Worm (Caenorhabditis elegans) whole organism, L4 larva: Measurements from ENCODE around the gene T25C12.3.
A peak's percentile ranks its signal among the peaks of the same experiment; 100 is the strongest.

Experiments used
- F26F4.8 ChIP-seq: fragments of 200-800 bp; sonication (Bioruptor generic); conservative IDR thresholded peaks from 2 replicates; pipeline ENCODE4 v1.3.6; 2022; ENCODE audit warnings: missing genetic modification characterization, missing compliant biosample characterization
- F37D6.2 ChIP-seq: sonication (generic microtip); optimal IDR thresholded peaks from 2 replicates; lab custom pipeline; 2016; ENCODE audit warnings: mild to moderate bottlenecking, missing genetic modification characterization, missing compliant biosample characterization
- F44E2.7 ChIP-seq: fragments of 200-800 bp; sonication (Bioruptor generic); IDR thresholded peaks from 2 replicates; pipeline ENCODE4 v2.1.2; 2022; ENCODE audit warnings: missing genetic modification characterization, missing compliant biosample characterization
- ZK546.5 ChIP-seq, 2 experiments: sonication (generic microtip); optimal IDR thresholded peaks; 2 replicates each; lab custom pipeline; 2017; ENCODE audit warnings: missing biosample characterization in 2 of 2, missing genetic modification characterization in 2 of 2
- aha-1 ChIP-seq: fragments of 150-350 bp; peaks from one replicate; lab custom pipeline; 2014; ENCODE audit warnings: missing biosample characterization, missing genetic modification characterization
- ama-1 ChIP-seq: fragments of 150-350 bp; optimal IDR thresholded peaks from 2 replicates; lab custom pipeline; 2014; ENCODE audit warnings: inconsistent platforms, mixed read lengths
- ceh-28 ChIP-seq: fragments of 150-350 bp; optimal IDR thresholded peaks from 2 replicates; lab custom pipeline; 2014; ENCODE audit warnings: missing biosample characterization, missing genetic modification reagents, missing genetic modification characterization
- cey-2 ChIP-seq: sonication (generic microtip); optimal IDR thresholded peaks from 3 replicates; lab custom pipeline; 2017; ENCODE audit warnings: missing genetic modification characterization, mild to moderate bottlenecking, missing compliant biosample characterization, antibody characterized with exemption, borderline replicate concordance; ENCODE audit not compliant: insufficient read depth
- daf-16 ChIP-seq, 3 experiments: sonication (generic microtip); optimal IDR thresholded peaks; 2 replicates each; lab custom pipeline; 2016 to 2017; ENCODE audit warnings: missing genetic modification characterization in 3 of 3, missing genetic modification reagents in 3 of 3, mild to moderate bottlenecking in 2 of 3, missing compliant biosample characterization in 2 of 3, missing biosample characterization in 1 of 3, moderate library complexity in 1 of 3
- egl-43 ChIP-seq: fragments of 200-800 bp; sonication (Bioruptor generic); IDR thresholded peaks from 2 replicates; pipeline ENCODE4 v1.3.6; 2022; ENCODE audit warnings: missing genetic modification reagents, missing genetic modification characterization, missing compliant biosample characterization
- fkh-10 ChIP-seq: fragments of 150-350 bp; optimal IDR thresholded peaks from 2 replicates; lab custom pipeline; 2014; ENCODE audit warnings: missing biosample characterization, missing genetic modification reagents, missing genetic modification characterization
- jun-1 ChIP-seq: fragments of 150-350 bp; optimal IDR thresholded peaks from 2 replicates; lab custom pipeline; 2014; ENCODE audit warnings: missing biosample characterization, missing genetic modification reagents, missing genetic modification characterization
- lim-7 ChIP-seq: fragments of 200-800 bp; sonication (Bioruptor generic); IDR thresholded peaks from 2 replicates; pipeline ENCODE4 v1.3.6; 2022; ENCODE audit warnings: missing genetic modification characterization, missing compliant biosample characterization
- lin-15B ChIP-seq: fragments of 150-350 bp; sonication (generic microtip); optimal IDR thresholded peaks from 3 replicates; lab custom pipeline; 2014; ENCODE audit warnings: missing biosample characterization, missing genetic modification characterization
- mdt-29 ChIP-seq: fragments of 200-800 bp; sonication (Bioruptor generic); IDR thresholded peaks from 2 replicates; pipeline ENCODE4 v1.3.6; 2022; ENCODE audit warnings: missing genetic modification reagents, missing genetic modification characterization, missing compliant biosample characterization
- mxl-2 ChIP-seq: fragments of 200-800 bp; sonication (Bioruptor generic); conservative IDR thresholded peaks from 2 replicates; pipeline ENCODE4 v1.3.6; 2022; ENCODE audit warnings: missing genetic modification reagents, missing genetic modification characterization, missing compliant biosample characterization
- spr-1 ChIP-seq: sonication (generic microtip); optimal IDR thresholded peaks from 2 replicates; lab custom pipeline; 2016; ENCODE audit warnings: mild to moderate bottlenecking, missing genetic modification characterization, missing compliant biosample characterization
- zfp-2 ChIP-seq: sonication (generic microtip); optimal IDR thresholded peaks from 2 replicates; lab custom pipeline; 2016; ENCODE audit warnings: mild to moderate bottlenecking, missing genetic modification characterization, missing compliant biosample characterization
- zip-2 ChIP-seq: fragments of 150-350 bp; optimal IDR thresholded peaks from 2 replicates; lab custom pipeline; 2014; ENCODE audit warnings: missing biosample characterization, missing genetic modification characterization
- ztf-7 ChIP-seq: fragments of 150-350 bp; optimal IDR thresholded peaks from 2 replicates; lab custom pipeline; 2014; ENCODE audit warnings: missing biosample characterization, missing genetic modification characterization

The T25C12.3 gene

ce11 chrX:11446535-11446934, 53.3 kb downstream of the T25C12.3 start, which contains the start of gene igeg-2:
igeg-2 (minus strand) TSS chrX:11446635.
- TF ChIP-seq ama-1 (lab: Kevin White, UChicago) (no peak), F37D6.2 (tag; lab: Kevin White, UChicago) (no peak), jun-1 (no peak), spr-1 (no peak), fkh-10 (no peak), F26F4.8 (no peak), ceh-28 (tag; lab: Kevin White, UChicago) (no peak), cey-2 (tag; lab: Kevin White, UChicago) (no peak), daf-16 (GFP tag; optimal IDR thresholded peaks at IDR 0.05; lab: Kevin White, UChicago) (no peak), daf-16 (tag; optimal IDR thresholded peaks at IDR 0.05; lab: Kevin White, UChicago) (no peak), F44E2.7 (no peak), mdt-29 (GFP tag; lab: Robert Waterston, UW) (no peak), mxl-2 (GFP tag; lab: Robert Waterston, UW) (no peak), zfp-2 (no peak), aha-1 (tag; lab: Kevin White, UChicago) (no peak), lin-15B (tag; lab: Kevin White, UChicago) (no peak), ZK546.5 (tag; optimal IDR thresholded peaks at IDR 0.05; lab: Kevin White, UChicago) (no peak), ztf-7 (no peak), egl-43 (GFP tag; lab: Robert Waterston, UW) (no peak), zip-2 (tag; lab: Kevin White, UChicago) (no peak)

- 0 out of 2 replicates have a peak, but pooled peaks have one; percentile 17 for TF ChIP-seq lim-7 (GFP tag; lab: Robert Waterston, UW)
Observed at ce11 chrX:11443335-11443734, 56.5 kb downstream of the T25C12.3 start.
